Worm (Caenorhabditis elegans): Measurements from ENCODE around the gene F56D6.19.

DNA sequence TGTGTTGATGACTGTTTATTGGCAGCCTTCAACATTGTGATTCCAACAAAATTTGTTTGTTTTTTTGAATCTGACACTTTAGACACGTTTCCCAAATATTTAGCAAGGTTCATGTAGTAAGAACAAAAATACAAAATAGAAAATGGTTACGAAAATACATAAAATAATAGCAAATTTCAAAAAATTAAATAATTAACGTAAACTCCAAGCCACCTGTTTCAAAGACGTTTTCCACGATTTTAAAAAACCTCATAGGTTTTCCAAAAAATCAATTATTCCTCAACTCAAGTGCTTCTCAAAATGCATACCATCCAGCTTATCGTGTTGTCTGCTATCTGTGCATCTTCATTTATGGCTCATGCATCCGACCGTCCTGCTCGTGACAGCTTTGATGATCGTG is 2.8 kb downstream of the F56D6.19 start, which contains the start of gene F56D6.14:
- TF ChIP-seq lin-39 (tag; optimal IDR thresholded peaks at IDR 0.05) (no peak), nhr-77 (tag; optimal IDR thresholded peaks at IDR 0.05) (no peak), snpc-4 (tag; optimal IDR thresholded peaks at IDR 0.05) (no peak), nhr-25 (tag; optimal IDR thresholded peaks at IDR 0.05; ENCODE audit: borderline replicate concordance, insufficient read depth) (no peak)

Measured in whole organism, L4 larva.